Worm (Caenorhabditis elegans) whole organism, young adult: ENCODE data around the gene cdc-25.3.

Experiments used
- B0035.1 ChIP-seq: sonication (generic microtip); optimal IDR thresholded peaks from 2 replicates; lab custom pipeline; 2016; ENCODE audit warnings: missing genetic modification characterization, mild to moderate bottlenecking, missing compliant biosample characterization, missing genotype, missing genetic modification reagents
- B0261.1 ChIP-seq: sonication (generic microtip); optimal IDR thresholded peaks from 2 replicates; lab custom pipeline; 2016; ENCODE audit warnings: mild to moderate bottlenecking, missing genetic modification characterization, moderate library complexity, missing compliant biosample characterization
- F22D6.2 ChIP-seq: sonication (generic microtip); optimal IDR thresholded peaks from 2 replicates; lab custom pipeline; 2016; ENCODE audit warnings: mild to moderate bottlenecking, missing genetic modification characterization, missing compliant biosample characterization
- F39B2.1 ChIP-seq: fragments of 200-800 bp; sonication (Bioruptor generic); IDR thresholded peaks from 2 replicates; pipeline ENCODE4 v1.3.6; 2022; ENCODE audit warnings: missing genetic modification reagents, missing genetic modification characterization, missing compliant biosample characterization
- F57C9.4 ChIP-seq: sonication (generic microtip); optimal IDR thresholded peaks from 2 replicates; lab custom pipeline; 2017; ENCODE audit warnings: mild to moderate bottlenecking, missing genetic modification characterization, missing compliant biosample characterization
- Y53G8AR.9 ChIP-seq: fragments of 200-800 bp; sonication (Bioruptor generic); conservative IDR thresholded peaks from 2 replicates; pipeline ENCODE4 v1.3.6; 2022; ENCODE audit warnings: missing genetic modification reagents, missing genetic modification characterization, missing compliant biosample characterization
- Y56A3A.18 ChIP-seq: fragments of 200-800 bp; sonication (Bioruptor generic); IDR thresholded peaks from 2 replicates; pipeline ENCODE4 v1.3.6; 2022; ENCODE audit warnings: missing genetic modification reagents, missing genetic modification characterization, missing compliant biosample characterization
- Y67H2A.10 ChIP-seq: fragments of 200-800 bp; sonication (Bioruptor generic); conservative IDR thresholded peaks from 2 replicates; pipeline ENCODE4 v1.3.6; 2022; ENCODE audit warnings: missing genetic modification reagents, missing genetic modification characterization, missing compliant biosample characterization
- Y95B8A.8 ChIP-seq: fragments of 200-800 bp; sonication (Bioruptor generic); IDR thresholded peaks from 2 replicates; pipeline ENCODE4 v1.3.6; 2022; ENCODE audit warnings: missing genetic modification reagents, missing genetic modification characterization, missing compliant biosample characterization
- aptf-2 ChIP-seq: fragments of 200-800 bp; sonication (Bioruptor generic); conservative IDR thresholded peaks from 2 replicates; pipeline ENCODE4 v1.3.6; 2022; ENCODE audit warnings: missing genetic modification reagents, missing genetic modification characterization, missing compliant biosample characterization
- attf-6 ChIP-seq: fragments of 200-800 bp; sonication (Bioruptor generic); IDR thresholded peaks from 2 replicates; pipeline ENCODE4 v1.3.6; 2022; ENCODE audit warnings: missing genetic modification reagents, missing genetic modification characterization, missing compliant biosample characterization
- cebp-1 ChIP-seq, 2 experiments: fragments of 200-800 bp in 1 of 2; sonication (Bioruptor generic) in 1 of 2; sonication (generic microtip) in 1 of 2; IDR thresholded peaks in 1 of 2; optimal IDR thresholded peaks in 1 of 2; 2 replicates each; pipeline versions ENCODE4 v1.3.6 to Lab custom; 2017 to 2022; ENCODE audit warnings: missing compliant biosample characterization in 2 of 2, missing genetic modification characterization in 2 of 2, mild to moderate bottlenecking in 1 of 2, missing genetic modification reagents in 1 of 2, moderate library complexity in 1 of 2
- ceh-100 ChIP-seq: fragments of 200-800 bp; sonication (Bioruptor generic); IDR thresholded peaks from 2 replicates; pipeline ENCODE4 v1.3.6; 2022; ENCODE audit warnings: missing genetic modification reagents, missing genetic modification characterization, missing compliant biosample characterization
- ceh-40 ChIP-seq: fragments of 200-800 bp; sonication (Bioruptor generic); IDR thresholded peaks from 2 replicates; pipeline ENCODE4 v1.3.6; 2022; ENCODE audit warnings: missing genetic modification characterization, missing compliant biosample characterization
- dox-1 ChIP-seq: fragments of 200-800 bp; sonication (Bioruptor generic); IDR thresholded peaks from 2 replicates; pipeline ENCODE4 v1.3.6; 2022; ENCODE audit warnings: missing genetic modification reagents, missing genetic modification characterization, missing compliant biosample characterization
- egl-18 ChIP-seq: fragments of 200-800 bp; sonication (Bioruptor generic); IDR thresholded peaks from 2 replicates; pipeline ENCODE4 v1.3.6; 2022; ENCODE audit warnings: missing genetic modification reagents, missing genetic modification characterization, missing compliant biosample characterization
- egl-44 ChIP-seq: fragments of 200-800 bp; sonication (Bioruptor generic); IDR thresholded peaks from 2 replicates; pipeline ENCODE4 v1.3.6; 2022; ENCODE audit warnings: missing genetic modification reagents, missing genetic modification characterization, missing compliant biosample characterization
- egrh-3 ChIP-seq: fragments of 200-800 bp; sonication (Bioruptor generic); IDR thresholded peaks from 2 replicates; pipeline ENCODE4 v1.3.6; 2022; ENCODE audit warnings: missing genetic modification reagents, missing genetic modification characterization, missing compliant biosample characterization
- ekl-4 ChIP-seq: fragments of 200-800 bp; sonication (Bioruptor generic); IDR thresholded peaks from 2 replicates; pipeline ENCODE4 v1.3.6; 2022; ENCODE audit warnings: missing genetic modification reagents, missing genetic modification characterization, missing compliant biosample characterization
- ets-4 ChIP-seq: fragments of 200-800 bp; sonication (Bioruptor generic); optimal IDR thresholded peaks from 2 replicates; lab custom pipeline; 2018; ENCODE audit warnings: mild to moderate bottlenecking, missing genetic modification characterization, missing compliant biosample characterization
- him-1 ChIP-seq: sonication (generic microtip); optimal IDR thresholded peaks from 2 replicates; lab custom pipeline; 2016; ENCODE audit warnings: missing genotype, missing genetic modification reagents, missing genetic modification characterization, missing compliant biosample characterization
- hmg-1.2 ChIP-seq: fragments of 200-800 bp; sonication (Bioruptor generic); IDR thresholded peaks from 2 replicates; pipeline ENCODE4 v1.3.6; 2022; ENCODE audit warnings: missing genetic modification reagents, missing genetic modification characterization, missing compliant biosample characterization
- let-607 ChIP-seq, 2 experiments: fragments of 200-800 bp in 1 of 2; sonication (Bioruptor generic) in 1 of 2; sonication (generic microtip) in 1 of 2; optimal IDR thresholded peaks; 2 replicates each; lab custom pipeline; 2016 to 2018; ENCODE audit warnings: mild to moderate bottlenecking in 2 of 2, missing compliant biosample characterization in 2 of 2, missing genetic modification characterization in 2 of 2, moderate library complexity in 2 of 2, missing genotype in 1 of 2
- lin-54 ChIP-seq: fragments of 200-800 bp; sonication (Bioruptor generic); optimal IDR thresholded peaks from 2 replicates; lab custom pipeline; 2018; ENCODE audit warnings: mild to moderate bottlenecking, missing genetic modification characterization, missing compliant biosample characterization
- lsl-1 ChIP-seq: fragments of 200-800 bp; sonication (Bioruptor generic); optimal IDR thresholded peaks from 2 replicates; lab custom pipeline; 2018; ENCODE audit warnings: mild to moderate bottlenecking, missing genetic modification characterization, moderate library complexity, missing compliant biosample characterization
- madf-10 ChIP-seq: sonication (generic microtip); optimal IDR thresholded peaks from 2 replicates; lab custom pipeline; 2016; ENCODE audit warnings: mild to moderate bottlenecking, missing genetic modification characterization, missing compliant biosample characterization
- mcd-1 ChIP-seq: fragments of 200-800 bp; sonication (Bioruptor generic); IDR thresholded peaks from 2 replicates; pipeline ENCODE4 v1.3.6; 2022; ENCODE audit warnings: missing genetic modification reagents, missing genetic modification characterization, missing compliant biosample characterization
- rcor-1 ChIP-seq: fragments of 200-800 bp; sonication (Bioruptor generic); IDR thresholded peaks from 2 replicates; pipeline ENCODE4 v1.3.6; 2022; ENCODE audit warnings: missing genetic modification reagents, missing genetic modification characterization, missing compliant biosample characterization
- repo-1 ChIP-seq: sonication (generic microtip); optimal IDR thresholded peaks from 2 replicates; lab custom pipeline; 2017; ENCODE audit warnings: mild to moderate bottlenecking, missing genetic modification characterization, missing compliant biosample characterization
- sea-2 ChIP-seq: fragments of 200-800 bp; sonication (Bioruptor generic); IDR thresholded peaks from 2 replicates; pipeline ENCODE4 v1.3.6; 2022; ENCODE audit warnings: missing genetic modification characterization, missing compliant biosample characterization
- tbp1 ChIP-seq: fragments of 200-800 bp; sonication (Bioruptor generic); optimal IDR thresholded peaks from 2 replicates; lab custom pipeline; 2018; ENCODE audit warnings: mild to moderate bottlenecking, missing genetic modification characterization, missing compliant biosample characterization
- tlf-1 ChIP-seq: fragments of 200-800 bp; sonication (Bioruptor generic); optimal IDR thresholded peaks from 2 replicates; lab custom pipeline; 2018; ENCODE audit warnings: mild to moderate bottlenecking, missing genetic modification characterization, missing compliant biosample characterization
- zfh-2 ChIP-seq: fragments of 200-800 bp; sonication (Bioruptor generic); conservative IDR thresholded peaks from 2 replicates; pipeline ENCODE4 v1.3.6; 2022; ENCODE audit warnings: missing genetic modification reagents, missing genetic modification characterization, missing compliant biosample characterization
- ztf-18 ChIP-seq: sonication (generic microtip); optimal IDR thresholded peaks from 2 replicates; lab custom pipeline; 2016; ENCODE audit warnings: missing genotype, mild to moderate bottlenecking, missing genetic modification characterization, missing compliant biosample characterization
- ztf-22 ChIP-seq: fragments of 200-800 bp; sonication (Bioruptor generic); optimal IDR thresholded peaks from 2 replicates; lab custom pipeline; 2018; ENCODE audit warnings: mild to moderate bottlenecking, missing genetic modification characterization, moderate library complexity, missing compliant biosample characterization
- ztf-26 ChIP-seq: sonication (generic microtip); optimal IDR thresholded peaks from 2 replicates; lab custom pipeline; 2017; ENCODE audit warnings: missing genetic modification characterization, missing compliant biosample characterization
- ztf-3 ChIP-seq: fragments of 200-800 bp; sonication (Bioruptor generic); optimal IDR thresholded peaks from 2 replicates; lab custom pipeline; 2018; ENCODE audit warnings: mild to moderate bottlenecking, missing genetic modification characterization, missing compliant biosample characterization
- ztf-6 ChIP-seq: fragments of 200-800 bp; sonication (Bioruptor generic); IDR thresholded peaks from 2 replicates; pipeline ENCODE4 v1.3.6; 2022; ENCODE audit warnings: missing genetic modification reagents, missing genetic modification characterization, missing compliant biosample characterization

cdc-25.3 gene

ce11 chrIII:8887184-8887801, 30.4 kb downstream of the cdc-25.3 start, which contains the start of gene famh-136 (continued):
- peak; percentile 67 for TF ChIP-seq F22D6.2 (tag; lab: Kevin White, UChicago)
- TF ChIP-seq lsl-1 (GFP tag; lab: Kevin White, UChicago): peak; percentile 68
- TF ChIP-seq repo-1: peak; percentile 61
- no peak for TF ChIP-seq sea-2 (GFP tag; lab: Robert Waterston, UW)
- TF ChIP-seq Y53G8AR.9 (GFP tag; lab: Robert Waterston, UW): peak; percentile 93
- no peak for TF ChIP-seq ztf-3 (GFP tag; lab: Kevin White, UChicago)
- TF ChIP-seq B0035.1 (tag; lab: Kevin White, UChicago): no peak
- peak; percentile 54 for TF ChIP-seq madf-10
- TF ChIP-seq ets-4 (GFP tag; lab: Kevin White, UChicago): no peak
- TF ChIP-seq rcor-1: peak; percentile 72
- TF ChIP-seq ztf-22: no peak
- TF ChIP-seq hmg-1.2 (GFP tag; lab: Robert Waterston, UW): peak; percentile 57
- peak; percentile 79 for TF ChIP-seq ztf-26 (tag; lab: Kevin White, UChicago)
- TF ChIP-seq B0261.1 (tag; lab: Kevin White, UChicago): no peak
- TF ChIP-seq attf-6: no peak
- TF ChIP-seq zfh-2 (GFP tag; lab: Robert Waterston, UW): no peak

- no peak for TF ChIP-seq egl-44 (GFP tag; lab: Robert Waterston, UW)
- no peak for TF ChIP-seq cebp-1 (GFP tag; IDR thresholded peaks at IDR 0.05; lab: Robert Waterston, UW)
- TF ChIP-seq cebp-1 (tag; optimal IDR thresholded peaks at IDR 0.05; lab: Kevin White, UChicago): peak; percentile 70
These were observed 31.4 kb downstream of the cdc-25.3 start for ce11 chrIII:8886309-8886708.

- TF ChIP-seq dox-1 (GFP tag; lab: Robert Waterston, UW): no peak
- TF ChIP-seq ztf-18 (tag; lab: Kevin White, UChicago): no peak
- TF ChIP-seq tlf-1 (GFP tag; lab: Kevin White, UChicago): no peak
- no peak for TF ChIP-seq lin-54 (GFP tag; lab: Kevin White, UChicago)
- TF ChIP-seq Y67H2A.10 (GFP tag; lab: Robert Waterston, UW): no peak
- TF ChIP-seq F22D6.2 (tag; lab: Kevin White, UChicago): no peak
- TF ChIP-seq ztf-6 (GFP tag; lab: Robert Waterston, UW): no peak
- no peak for TF ChIP-seq egl-18 (GFP tag; lab: Robert Waterston, UW)
- no peak for TF ChIP-seq egrh-3 (GFP tag; lab: Robert Waterston, UW)
- TF ChIP-seq tbp1: no peak
- no peak for TF ChIP-seq ceh-40
- no peak for TF ChIP-seq Y53G8AR.9 (GFP tag; lab: Robert Waterston, UW)
- no peak for TF ChIP-seq F57C9.4 (tag; lab: Kevin White, UChicago)
- no peak for TF ChIP-seq aptf-2 (GFP tag; lab: Robert Waterston, UW)
- no peak for TF ChIP-seq ekl-4 (GFP tag; lab: Robert Waterston, UW)
- TF ChIP-seq ceh-100 (GFP tag; lab: Robert Waterston, UW): no peak
These were observed 32.6 kb downstream of the cdc-25.3 start, which contains the start of gene svop-1 for ce11 chrIII:8885150-8885549. svop-1 (minus strand) TSS chrIII:8885488.

ce11 chrIII:8882333-8882732, 35.4 kb downstream of the cdc-25.3 start:
- TF ChIP-seq ztf-6 (GFP tag; lab: Robert Waterston, UW): no peak
- no peak for TF ChIP-seq let-607 (tag; optimal IDR thresholded peaks at IDR 0.05; lab: Kevin White, UChicago)
- no peak for TF ChIP-seq F39B2.1 (GFP tag; lab: Robert Waterston, UW)
- TF ChIP-seq F22D6.2 (tag; lab: Kevin White, UChicago): no peak
- no peak for TF ChIP-seq him-1 (tag; lab: Kevin White, UChicago)
- TF ChIP-seq Y95B8A.8: no peak
- no peak for TF ChIP-seq egl-44 (GFP tag; lab: Robert Waterston, UW)
- no peak for TF ChIP-seq mcd-1
- no peak for TF ChIP-seq lin-54 (GFP tag; lab: Kevin White, UChicago)
- no peak for TF ChIP-seq lsl-1 (GFP tag; lab: Kevin White, UChicago)
- TF ChIP-seq Y56A3A.18 (GFP tag; lab: Robert Waterston, UW): no peak
